Fruit fly (Drosophila melanogaster) S2 (cell line): ENCODE results near the gene CG32564.

Source experiments
- CG8478 ChIP-seq: fragments of >200 bp; optimal IDR thresholded peaks from 2 replicates; lab custom pipeline; 2018
- CTCF ChIP-seq, 2 experiments: fragments of >200 bp; optimal IDR thresholded peaks; 2 replicates each; lab custom pipeline; 2018

dm6 chrX:17183486-17183885 lies 22.7 kb upstream of the CG32564 start:
- TF ChIP-seq CG8478 (lab: Kevin White, UChicago) (no peak), CTCF (optimal IDR thresholded peaks at IDR 0.05; lab: Kevin White, UChicago) (no peak)
